Worm (Caenorhabditis elegans) whole organism, early embryonic: Measurements from ENCODE around the gene npp-27.

ENCODE experiments used
- B0310.2 ChIP-seq: sonication (generic microtip); optimal IDR thresholded peaks from 2 replicates; lab custom pipeline; 2016; ENCODE audit warnings: mild to moderate bottlenecking, missing genetic modification characterization, missing compliant biosample characterization
- ama-1 ChIP-seq: fragments of 150-350 bp; optimal IDR thresholded peaks from 2 replicates; lab custom pipeline; 2014
- hmbx-1 ChIP-seq: sonication (generic microtip); optimal IDR thresholded peaks from 2 replicates; lab custom pipeline; 2016; ENCODE audit warnings: mild to moderate bottlenecking, missing genetic modification characterization, missing compliant biosample characterization
- scrt-1 ChIP-seq: fragments of 200-800 bp; sonication (Bioruptor generic); IDR thresholded peaks from 2 replicates; pipeline ENCODE4 v1.3.6; 2022; ENCODE audit warnings: missing genetic modification characterization, missing compliant biosample characterization

- TF ChIP-seq hmbx-1 (tag; lab: Kevin White, UChicago) (no peak), B0310.2 (tag; lab: Kevin White, UChicago) (no peak), ama-1 (no peak), scrt-1 (GFP tag; lab: Robert Waterston, UW) (no peak)
Observed at ce11 chrIV:7914991-7915390, 4.9 kb upstream of the npp-27 start, which contains the start of gene C49H3.4.
